Fruit fly (Drosophila melanogaster) whole organism, embryonic: ENCODE data around the gene Mtl.
A peak's percentile ranks its signal among the peaks of the same experiment; 100 is the strongest.

Experiments
- Abd-B ChIP-seq: fragments of 200-800 bp; sonication (Bioruptor generic); optimal IDR thresholded peaks from 2 replicates; lab custom pipeline; 2018; ENCODE audit warnings: missing biosample characterization, mild to moderate bottlenecking, missing genetic modification characterization, moderate library complexity
- CG10543 ChIP-seq: fragments of 200-800 bp; sonication (Bioruptor generic); optimal IDR thresholded peaks from 3 replicates; lab custom pipeline; 2017; ENCODE audit warnings: missing biosample characterization, mild to moderate bottlenecking, missing genetic modification characterization, moderate library complexity
- CG11398 ChIP-seq: fragments of 200-800 bp; sonication (Bioruptor generic); optimal IDR thresholded peaks from 2 replicates; lab custom pipeline; 2016; ENCODE audit warnings: missing biosample characterization, missing genetic modification characterization
- CG12155 ChIP-seq: fragments of 200-800 bp; sonication (Bioruptor generic); optimal IDR thresholded peaks from 3 replicates; lab custom pipeline; 2016; ENCODE audit warnings: missing biosample characterization, missing genetic modification characterization
- CG14050 ChIP-seq: fragments of 200-800 bp; sonication (Bioruptor generic); IDR thresholded peaks from 3 replicates; pipeline ENCODE4 v1.3.6; 2022; ENCODE audit warnings: missing biosample characterization, missing genetic modification characterization
- CG14710 ChIP-seq: fragments of 200-800 bp; sonication (Bioruptor generic); optimal IDR thresholded peaks from 3 replicates; lab custom pipeline; 2019; ENCODE audit warnings: missing biosample characterization, mild to moderate bottlenecking, missing genetic modification characterization, moderate library complexity
- CG17361 ChIP-seq: fragments of 200-800 bp; sonication (Bioruptor generic); IDR thresholded peaks from 3 replicates; pipeline ENCODE4 v1.3.6; 2022; ENCODE audit warnings: missing biosample characterization, missing genetic modification characterization
- CG18011 ChIP-seq: fragments of 200-800 bp; sonication (Bioruptor generic); optimal IDR thresholded peaks from 2 replicates; lab custom pipeline; 2017; ENCODE audit warnings: missing biosample characterization, missing genetic modification characterization, mild to moderate bottlenecking, moderate library complexity, missing genotype
- CG2712 ChIP-seq: fragments of 200-800 bp; optimal IDR thresholded peaks from 3 replicates; lab custom pipeline; 2019; ENCODE audit warnings: missing biosample characterization, mild to moderate bottlenecking, missing genetic modification characterization, moderate library complexity
- CG30431 ChIP-seq: fragments of 200-800 bp; sonication (Bioruptor generic); optimal IDR thresholded peaks from 2 replicates; lab custom pipeline; 2017; ENCODE audit warnings: missing biosample characterization, missing genetic modification characterization
- CG31441 ChIP-seq: fragments of 200-800 bp; sonication (Bioruptor generic); IDR thresholded peaks from 2 replicates; pipeline ENCODE4 v1.3.6; 2022; ENCODE audit warnings: missing biosample characterization, missing genetic modification characterization
- CG3726 ChIP-seq: fragments of 200-800 bp; sonication (Bioruptor generic); IDR thresholded peaks from 3 replicates; pipeline ENCODE4, ENCODE4 v1.3.6; 2022; ENCODE audit warnings: missing biosample characterization, missing genetic modification characterization
- CG4360 ChIP-seq: fragments of 200-800 bp; sonication (Bioruptor generic); IDR thresholded peaks from 2 replicates; pipeline ENCODE4 v1.3.6; 2022; ENCODE audit warnings: missing biosample characterization, missing genetic modification characterization
- CG6813 ChIP-seq: fragments of 200-800 bp; sonication (Bioruptor generic); optimal IDR thresholded peaks from 2 replicates; lab custom pipeline; 2017; ENCODE audit warnings: missing biosample characterization, missing genetic modification characterization, mild to moderate bottlenecking, moderate library complexity, missing genetic modification reagents
- CG8359 ChIP-seq: fragments of 200-800 bp; sonication (Bioruptor generic); optimal IDR thresholded peaks from 2 replicates; lab custom pipeline; 2017; ENCODE audit warnings: missing biosample characterization, mild to moderate bottlenecking, missing genetic modification characterization, borderline replicate concordance
- CG9215 ChIP-seq: fragments of 200-800 bp; sonication (Bioruptor generic); IDR thresholded peaks from 2 replicates; pipeline ENCODE4 v1.3.6; 2022; ENCODE audit warnings: missing biosample characterization, missing genetic modification characterization
- CG9437 ChIP-seq: fragments of 200-800 bp; sonication (Bioruptor generic); optimal IDR thresholded peaks from 2 replicates; lab custom pipeline; 2018; ENCODE audit warnings: missing biosample characterization, mild to moderate bottlenecking, missing genetic modification characterization
- CG9817 ChIP-seq: fragments of 200-800 bp; sonication (Bioruptor generic); optimal IDR thresholded peaks from 2 replicates; lab custom pipeline; 2018; ENCODE audit warnings: missing biosample characterization, mild to moderate bottlenecking, missing genetic modification characterization, moderate library complexity
- Chrac-16 ChIP-seq: fragments of 200-800 bp; sonication (Bioruptor generic); optimal IDR thresholded peaks from 3 replicates; lab custom pipeline; 2016; ENCODE audit warnings: missing biosample characterization, missing genetic modification characterization
- Doc3 ChIP-seq: fragments of 200-800 bp; sonication (Bioruptor generic); IDR thresholded peaks from 3 replicates; pipeline ENCODE4 v1.3.6; 2022; ENCODE audit warnings: missing biosample characterization, missing genetic modification characterization; ENCODE audit not compliant: partially characterized antibody
- Dref ChIP-seq: fragments of 200-800 bp; sonication (Bioruptor generic); IDR thresholded peaks from 2 replicates; pipeline ENCODE4 v1.3.6; 2022; ENCODE audit warnings: missing biosample characterization, missing genetic modification characterization
- Eip74EF ChIP-seq, 2 experiments: fragments of 200-800 bp in 1 of 2; fragments of >200 bp in 1 of 2; sonication (Bioruptor generic) in 1 of 2; optimal IDR thresholded peaks; 2 replicates each; lab custom pipeline; 2017 to 2019; ENCODE audit warnings: missing biosample characterization in 2 of 2, missing genetic modification characterization in 2 of 2, mild to moderate bottlenecking in 1 of 2, moderate library complexity in 1 of 2
- Ets97D ChIP-seq: fragments of 200-800 bp; sonication (Bioruptor generic); optimal IDR thresholded peaks from 3 replicates; lab custom pipeline; 2016; ENCODE audit warnings: missing biosample characterization, missing genetic modification characterization
- GATAe ChIP-seq: fragments of 200-800 bp; sonication (Bioruptor generic); conservative IDR thresholded peaks from 2 replicates; pipeline ENCODE4 v1.3.6; 2022; ENCODE audit warnings: missing biosample characterization, missing genetic modification characterization
- H2.0 ChIP-seq: fragments of 200-800 bp; sonication (Bioruptor generic); IDR thresholded peaks from 2 replicates; pipeline ENCODE4 v1.3.6; 2022; ENCODE audit warnings: missing biosample characterization, missing genetic modification characterization
- HmgZ ChIP-seq: fragments of 200-800 bp; sonication (Bioruptor generic); optimal IDR thresholded peaks from 2 replicates; lab custom pipeline; 2018; ENCODE audit warnings: missing biosample characterization, mild to moderate bottlenecking, missing genetic modification characterization
- Hmr ChIP-seq: fragments of 200-800 bp; sonication (Bioruptor generic); optimal IDR thresholded peaks from 3 replicates; lab custom pipeline; 2017; ENCODE audit warnings: mild to moderate bottlenecking, missing biosample characterization, missing genetic modification reagents, missing genetic modification characterization
- MBD-R2 ChIP-seq: fragments of 200-800 bp; sonication (Bioruptor generic); IDR thresholded peaks from 2 replicates; pipeline ENCODE4 v1.3.6; 2022; ENCODE audit warnings: missing biosample characterization, missing genetic modification characterization
- Max ChIP-seq: fragments of 200-800 bp; sonication (Bioruptor generic); optimal IDR thresholded peaks from 2 replicates; lab custom pipeline; 2016; ENCODE audit warnings: missing biosample characterization, mild to moderate bottlenecking, missing genetic modification characterization
- Myb ChIP-seq: fragments of 200-800 bp; sonication (Bioruptor generic); optimal IDR thresholded peaks from 2 replicates; lab custom pipeline; 2016; ENCODE audit warnings: missing biosample characterization, missing genetic modification characterization
- PHDP ChIP-seq: fragments of 200-800 bp; sonication (Bioruptor generic); optimal IDR thresholded peaks from 3 replicates; lab custom pipeline; 2018; ENCODE audit warnings: missing biosample characterization, mild to moderate bottlenecking, missing genetic modification characterization, moderate library complexity
- Ravus ChIP-seq: fragments of 200-800 bp; sonication (Bioruptor generic); IDR thresholded peaks from 2 replicates; pipeline ENCODE4 v1.3.6; 2022; ENCODE audit warnings: missing biosample characterization, missing genetic modification characterization
- Spps ChIP-seq: fragments of 200-800 bp; sonication (Bioruptor generic); optimal IDR thresholded peaks from 2 replicates; lab custom pipeline; 2018; ENCODE audit warnings: missing biosample characterization, mild to moderate bottlenecking, missing genetic modification characterization
- Ssrp ChIP-seq: fragments of 200-800 bp; sonication (Bioruptor generic); optimal IDR thresholded peaks from 2 replicates; lab custom pipeline; 2018; ENCODE audit warnings: missing biosample characterization, mild to moderate bottlenecking, missing genetic modification characterization, moderate library complexity
- Usf ChIP-seq: fragments of 200-800 bp; sonication (Bioruptor generic); optimal IDR thresholded peaks from 2 replicates; lab custom pipeline; 2017; ENCODE audit warnings: missing genotype, missing biosample characterization, missing genetic modification characterization
- ac ChIP-seq: fragments of 200-800 bp; sonication (Bioruptor generic); optimal IDR thresholded peaks from 3 replicates; lab custom pipeline; 2017; ENCODE audit warnings: missing biosample characterization, mild to moderate bottlenecking, missing genetic modification characterization
- amos ChIP-seq: fragments of 200-800 bp; sonication (Bioruptor generic); IDR thresholded peaks from 2 replicates; pipeline ENCODE4 v1.3.6; 2022; ENCODE audit warnings: missing biosample characterization, missing genetic modification characterization; ENCODE audit not compliant: partially characterized antibody
- corto ChIP-seq: fragments of 200-800 bp; sonication (Bioruptor generic); optimal IDR thresholded peaks from 2 replicates; lab custom pipeline; 2016; ENCODE audit warnings: missing biosample characterization, mild to moderate bottlenecking, missing genetic modification characterization, moderate library complexity
- disco-r ChIP-seq: fragments of 200-800 bp; sonication (Bioruptor generic); optimal IDR thresholded peaks from 2 replicates; lab custom pipeline; 2016; ENCODE audit warnings: missing biosample characterization, missing genetic modification characterization
- fd64A ChIP-seq: fragments of 200-800 bp; sonication (Bioruptor generic); optimal IDR thresholded peaks from 3 replicates; lab custom pipeline; 2018; ENCODE audit warnings: missing biosample characterization, mild to moderate bottlenecking, missing genetic modification characterization
- kni ChIP-seq: fragments of 200-800 bp; sonication (Bioruptor generic); optimal IDR thresholded peaks from 3 replicates; lab custom pipeline; 2017; ENCODE audit warnings: mild to moderate bottlenecking, missing biosample characterization, missing genetic modification reagents, missing genetic modification characterization
- maf-S ChIP-seq: fragments of 200-800 bp; sonication (Bioruptor generic); optimal IDR thresholded peaks from 2 replicates; lab custom pipeline; 2016; ENCODE audit warnings: missing biosample characterization, missing genetic modification characterization
- mld ChIP-seq: fragments of 200-800 bp; sonication (Bioruptor generic); IDR thresholded peaks from 3 replicates; pipeline ENCODE4 v1.3.6; 2022; ENCODE audit warnings: missing biosample characterization, missing genetic modification characterization; ENCODE audit not compliant: partially characterized antibody
- run ChIP-seq: fragments of 200-800 bp; sonication (Bioruptor generic); optimal IDR thresholded peaks from 3 replicates; lab custom pipeline; 2018; ENCODE audit warnings: missing biosample characterization, mild to moderate bottlenecking, missing genetic modification characterization
- sens-2 ChIP-seq: fragments of 200-800 bp; sonication (Bioruptor generic); IDR thresholded peaks from 2 replicates; pipeline ENCODE4 v1.3.6; 2022; ENCODE audit warnings: missing biosample characterization, missing genetic modification characterization
- so ChIP-seq: fragments of 200-800 bp; sonication (Bioruptor generic); IDR thresholded peaks from 3 replicates; pipeline ENCODE4 v1.3.6; 2022; ENCODE audit warnings: missing biosample characterization, missing genetic modification characterization
- sqz ChIP-seq: fragments of 200-800 bp; sonication (Bioruptor generic); optimal IDR thresholded peaks from 3 replicates; lab custom pipeline; 2018; ENCODE audit warnings: missing biosample characterization, mild to moderate bottlenecking, missing genetic modification characterization
- sr ChIP-seq: fragments of 200-800 bp; sonication (Bioruptor generic); IDR thresholded peaks from 3 replicates; pipeline ENCODE4 v1.3.6; 2022; ENCODE audit warnings: missing biosample characterization, missing genetic modification characterization

Mtl gene

dm6 chr3R:27607218-27607929 lies 28.8 kb upstream of the Mtl start, which contains the start of the genes dsd and Tusp (continued):
- TF ChIP-seq CG3726 (peak; percentile 75; the same call in 1 of the 3 replicates), mld (GFP tag; lab: Robert Waterston, UW) (no peak), CG6813 (GFP tag; lab: Kevin White, UChicago) (peak; percentile 46), kni (GFP tag; lab: Kevin White, UChicago) (no peak), run (tag; lab: Kevin White, UChicago) (no peak), CG4360 (0 out of 2 replicates have a peak, but pooled peaks have one; percentile 45), H2.0 (GFP tag; lab: Robert Waterston, UW) (peak; percentile 78), CG2712 (peak; percentile 74), corto (GFP tag; lab: Kevin White, UChicago) (no peak), CG14710 (tag; lab: Kevin White, UChicago) (peak; percentile 77), sr (GFP tag; lab: Robert Waterston, UW) (no peak), Ets97D (GFP tag; lab: Kevin White, UChicago) (peak; percentile 79), Doc3 (GFP tag; lab: Robert Waterston, UW) (peak; percentile 56; the same call in 1 of the 3 replicates), CG12155 (GFP tag; lab: Kevin White, UChicago) (peak; percentile 84), amos (peak; percentile 63), CG10543 (GFP tag; lab: Kevin White, UChicago) (peak; percentile 79), Hmr (GFP tag; lab: Kevin White, UChicago) (peak; percentile 82), sens-2 (GFP tag; lab: Robert Waterston, UW) (peak; percentile 37; the same call in 1 of the 2 replicates), Ravus (GFP tag; lab: Robert Waterston, UW) (no peak), ac (no peak), Max (GFP tag; lab: Kevin White, UChicago) (peak; percentile 66), CG9817 (tag; lab: Kevin White, UChicago) (peak; percentile 77), CG31441 (GFP tag; lab: Robert Waterston, UW) (peak; percentile 75), Dref (GFP tag; lab: Robert Waterston, UW) (peak; percentile 65), Spps (tag; lab: Kevin White, UChicago) (no peak), CG17361 (GFP tag; lab: Robert Waterston, UW) (peak; percentile 85), fd64A (GFP tag; lab: Kevin White, UChicago) (no peak), maf-S (GFP tag; lab: Kevin White, UChicago) (peak; percentile 69), MBD-R2 (GFP tag; lab: Robert Waterston, UW) (peak; percentile 88), Chrac-16 (GFP tag; lab: Kevin White, UChicago) (peak; percentile 81), PHDP (tag; lab: Kevin White, UChicago) (peak; percentile 64), CG8359 (GFP tag; lab: Kevin White, UChicago) (no peak), Myb (GFP tag; lab: Kevin White, UChicago) (peak; percentile 63), Abd-B (peak; percentile 65), HmgZ (tag; lab: Kevin White, UChicago) (peak; percentile 69), Ssrp (tag; lab: Kevin White, UChicago) (peak; percentile 61), disco-r (no peak), CG11398 (peak; percentile 24), so (peak; percentile 68; the same call in 1 of the 3 replicates), sqz (GFP tag; lab: Kevin White, UChicago) (peak; percentile 26), CG30431 (GFP tag; lab: Kevin White, UChicago) (peak; percentile 64), Eip74EF (GFP tag; optimal IDR thresholded peaks at IDR 0.05; lab: Kevin White, UChicago) (no peak), CG18011 (GFP tag; lab: Kevin White, UChicago) (peak; percentile 50), GATAe (GFP tag; lab: Robert Waterston, UW) (no peak), CG9437 (GFP tag; lab: Kevin White, UChicago) (peak; percentile 55), Usf (GFP tag; lab: Kevin White, UChicago) (peak; percentile 50), CG9215 (GFP tag; lab: Robert Waterston, UW) (peak; percentile 71), CG14050 (GFP tag; lab: Robert Waterston, UW) (peak; percentile 53; the same call in 1 of the 3 replicates)
